Fruit fly (Drosophila melanogaster) whole organism, adult: ENCODE results near the gene kek6.
A peak's percentile ranks its signal among the peaks of the same experiment; 100 is the strongest.

Experiments
- CG11617 ChIP-seq: fragments of 200-800 bp; sonication (Bioruptor generic); optimal IDR thresholded peaks from 2 replicates; lab custom pipeline; 2017; ENCODE audit warnings: mild to moderate bottlenecking, missing biosample characterization, missing genetic modification reagents, missing genetic modification characterization
- CG12768 ChIP-seq: fragments of 200-800 bp; sonication (Bioruptor generic); optimal IDR thresholded peaks from 2 replicates; lab custom pipeline; 2017; ENCODE audit warnings: missing biosample characterization, missing genetic modification characterization, mild to moderate bottlenecking, moderate library complexity, missing genetic modification reagents
- CG14711 ChIP-seq: fragments of 200-800 bp; sonication (Bioruptor generic); optimal IDR thresholded peaks from 2 replicates; lab custom pipeline; 2018; ENCODE audit warnings: missing biosample characterization, mild to moderate bottlenecking, missing genetic modification characterization, moderate library complexity
- CG1620 ChIP-seq: fragments of 200-800 bp; sonication (Bioruptor generic); optimal IDR thresholded peaks from 2 replicates; lab custom pipeline; 2016; ENCODE audit warnings: missing biosample characterization, missing genetic modification characterization
- CG33017 ChIP-seq: fragments of 200-800 bp; sonication (Bioruptor generic); optimal IDR thresholded peaks from 2 replicates; lab custom pipeline; 2018; ENCODE audit warnings: missing biosample characterization, mild to moderate bottlenecking, missing genetic modification characterization, moderate library complexity
- CG5204 ChIP-seq: fragments of 200-800 bp; sonication (Bioruptor generic); optimal IDR thresholded peaks from 2 replicates; lab custom pipeline; 2016; ENCODE audit warnings: missing biosample characterization, missing genetic modification characterization
- CG7045 ChIP-seq: fragments of 200-800 bp; sonication (Bioruptor generic); optimal IDR thresholded peaks from 2 replicates; lab custom pipeline; 2017; ENCODE audit warnings: missing biosample characterization, mild to moderate bottlenecking, missing genetic modification characterization
- CG7101 ChIP-seq: fragments of 200-800 bp; sonication (Bioruptor generic); optimal IDR thresholded peaks from 2 replicates; lab custom pipeline; 2018; ENCODE audit warnings: missing biosample characterization, mild to moderate bottlenecking, missing genetic modification characterization, moderate library complexity
- Clk ChIP-seq: fragments of 200-800 bp; sonication (Bioruptor generic); optimal IDR thresholded peaks from 2 replicates; lab custom pipeline; 2017; ENCODE audit warnings: missing biosample characterization, missing genetic modification characterization
- Crg-1 ChIP-seq: fragments of 200-800 bp; sonication (Bioruptor generic); optimal IDR thresholded peaks from 2 replicates; lab custom pipeline; 2016; ENCODE audit warnings: missing biosample characterization, missing genetic modification characterization
- Hr96 ChIP-seq: fragments of 200-800 bp; sonication (Bioruptor generic); optimal IDR thresholded peaks from 2 replicates; lab custom pipeline; 2016; ENCODE audit warnings: missing biosample characterization, missing genetic modification characterization
- Mnt ChIP-seq: fragments of 200-800 bp; sonication (Bioruptor generic); optimal IDR thresholded peaks from 2 replicates; lab custom pipeline; 2016; ENCODE audit warnings: missing biosample characterization, mild to moderate bottlenecking, missing genetic modification characterization
- bab1 ChIP-seq: fragments of 200-800 bp; sonication (Bioruptor generic); optimal IDR thresholded peaks from 3 replicates; lab custom pipeline; 2019; ENCODE audit warnings: missing biosample characterization, mild to moderate bottlenecking, missing genetic modification characterization, moderate library complexity
- cic ChIP-seq: fragments of 200-800 bp; sonication (Bioruptor generic); optimal IDR thresholded peaks from 2 replicates; lab custom pipeline; 2017; ENCODE audit warnings: missing biosample characterization, mild to moderate bottlenecking, missing genetic modification characterization, moderate library complexity
- cnc ChIP-seq, 2 experiments: fragments of >200 bp; optimal IDR thresholded peaks; 2 replicates each; lab custom pipeline; 2017
- kay ChIP-seq: fragments of 200-800 bp; sonication (Bioruptor generic); peaks from one replicate; lab custom pipeline; 2016; ENCODE audit warnings: missing biosample characterization, missing genetic modification characterization, borderline replicate concordance
- ovo ChIP-seq: fragments of 200-800 bp; sonication (Bioruptor generic); optimal IDR thresholded peaks from 2 replicates; lab custom pipeline; 2016; ENCODE audit warnings: missing biosample characterization, missing genetic modification characterization
- pad ChIP-seq: fragments of 200-800 bp; sonication (Bioruptor generic); optimal IDR thresholded peaks from 3 replicates; lab custom pipeline; 2017; ENCODE audit warnings: missing biosample characterization, missing genetic modification characterization, mild to moderate bottlenecking, moderate library complexity, missing genetic modification reagents
- tj ChIP-seq: fragments of 200-800 bp; sonication (Bioruptor generic); optimal IDR thresholded peaks from 3 replicates; lab custom pipeline; 2017; ENCODE audit warnings: missing biosample characterization, mild to moderate bottlenecking, missing genetic modification characterization, moderate library complexity
- toe ChIP-seq: fragments of 200-800 bp; sonication (Bioruptor generic); optimal IDR thresholded peaks from 2 replicates; lab custom pipeline; 2016; ENCODE audit warnings: missing biosample characterization, missing genetic modification characterization

The kek6 gene

dm6 chr3R:31632316-31632715, 10.4 kb downstream of the kek6 start:
- no peak for TF ChIP-seq CG12768 (GFP tag; lab: Kevin White, UChicago)
- TF ChIP-seq Hr96 (GFP tag; lab: Kevin White, UChicago): no peak
- no peak for TF ChIP-seq CG11617
- no peak for TF ChIP-seq CG1620
- TF ChIP-seq kay (GFP tag; lab: Kevin White, UChicago): no peak
- no peak for TF ChIP-seq CG7045 (GFP tag; lab: Kevin White, UChicago)
- TF ChIP-seq ovo (GFP tag; lab: Kevin White, UChicago): no peak
- no peak for TF ChIP-seq cnc (optimal IDR thresholded peaks at IDR 0.05; lab: Kevin White, UChicago)

dm6 chr3R:31636501-31636900, 14.6 kb downstream of the kek6 start:
- TF ChIP-seq CG5204 (GFP tag; lab: Kevin White, UChicago) (peak; percentile 30), CG7045 (GFP tag; lab: Kevin White, UChicago) (no peak)

- TF ChIP-seq CG12768 (GFP tag; lab: Kevin White, UChicago) (no peak), Mnt (no peak), toe (no peak), CG1620 (no peak), CG7101 (tag; lab: Kevin White, UChicago) (no peak), Crg-1 (GFP tag; lab: Kevin White, UChicago) (no peak), cic (GFP tag; lab: Kevin White, UChicago) (no peak), CG33017 (tag; lab: Kevin White, UChicago) (no peak), kay (GFP tag; lab: Kevin White, UChicago) (no peak), CG11617 (no peak), ovo (GFP tag; lab: Kevin White, UChicago) (no peak), Hr96 (GFP tag; lab: Kevin White, UChicago) (no peak), tj (no peak), CG14711 (tag; lab: Kevin White, UChicago) (no peak), Clk (no peak), CG7045 (GFP tag; lab: Kevin White, UChicago) (no peak), cnc (optimal IDR thresholded peaks at IDR 0.05; lab: Kevin White, UChicago) (no peak), CG5204 (GFP tag; lab: Kevin White, UChicago) (no peak), pad (no peak)
Observed at dm6 chr3R:31662757-31663156, 40.8 kb downstream of the kek6 start.

- TF ChIP-seq Crg-1 (GFP tag; lab: Kevin White, UChicago): peak; percentile 16
- TF ChIP-seq CG1620: peak; percentile 22
- TF ChIP-seq bab1 (GFP tag; lab: Kevin White, UChicago): peak; percentile 41
- no peak for TF ChIP-seq pad
- TF ChIP-seq CG12768 (GFP tag; lab: Kevin White, UChicago): peak; percentile 39
Observed at dm6 chr3R:31669153-31669934, 47.4 kb downstream of the kek6 start, which contains the start of gene Zmynd8. Zmynd8 (plus strand) TSS chr3R:31669465.

dm6 chr3R:31672675-31673074, 50.7 kb downstream of the kek6 start:
- TF ChIP-seq Mnt (peak; percentile 10), CG12768 (GFP tag; lab: Kevin White, UChicago) (peak; percentile 59), cic (GFP tag; lab: Kevin White, UChicago) (no peak), CG1620 (no peak), Clk (no peak), CG11617 (no peak), CG5204 (GFP tag; lab: Kevin White, UChicago) (no peak), toe (peak; percentile 9), CG33017 (tag; lab: Kevin White, UChicago) (no peak), CG7045 (GFP tag; lab: Kevin White, UChicago) (no peak), CG7101 (tag; lab: Kevin White, UChicago) (no peak)

- TF ChIP-seq tj: no peak
- TF ChIP-seq Crg-1 (GFP tag; lab: Kevin White, UChicago): no peak
- TF ChIP-seq Hr96 (GFP tag; lab: Kevin White, UChicago): no peak
- no peak for TF ChIP-seq CG5204 (GFP tag; lab: Kevin White, UChicago)
- no peak for TF ChIP-seq toe
- TF ChIP-seq CG7045 (GFP tag; lab: Kevin White, UChicago): no peak
- no peak for TF ChIP-seq CG33017 (tag; lab: Kevin White, UChicago)
Observed at dm6 chr3R:31679830-31680294, 57.9 kb downstream of the kek6 start, which contains the start of gene CG11550. CG11550 (minus strand) TSS chr3R:31679880.

- TF ChIP-seq CG1620: no peak
Observed at dm6 chr3R:31680773-31681172, 58.8 kb downstream of the kek6 start.
